Fruit fly (Drosophila melanogaster): Measurements from ENCODE around the gene Acsx3.

The Acsx3 gene

DNA sequence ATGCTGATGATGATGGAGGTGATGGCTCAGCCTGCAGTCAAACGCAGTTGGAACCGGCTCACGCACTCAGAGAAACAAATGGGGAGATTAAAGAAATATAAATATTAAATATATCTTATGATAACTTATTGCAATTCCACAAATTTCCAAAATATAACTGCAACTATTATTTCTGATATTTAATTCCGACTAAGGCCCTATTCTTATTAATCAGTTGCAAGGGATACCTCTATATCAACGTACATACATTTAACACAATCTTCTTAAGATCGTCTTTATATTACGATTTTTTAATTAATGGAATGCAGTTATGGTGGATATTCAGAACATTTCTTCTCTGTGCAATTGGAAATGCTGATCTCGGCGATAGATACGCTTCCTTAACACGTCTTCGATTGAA, 7.7 kb downstream of the Acsx3 start:
- TF ChIP-seq tj (GFP tag; optimal IDR thresholded peaks at IDR 0.05) = no peak
- no peak for TF ChIP-seq CG7045 (GFP tag; optimal IDR thresholded peaks at IDR 0.05)
- TF ChIP-seq CG5204 (GFP tag; optimal IDR thresholded peaks at IDR 0.05) = no peak
- TF ChIP-seq Hr96 (GFP tag; optimal IDR thresholded peaks at IDR 0.05) = no peak
- TF ChIP-seq CG14711 (tag; optimal IDR thresholded peaks at IDR 0.05) = no peak
- TF ChIP-seq cic (GFP tag; optimal IDR thresholded peaks at IDR 0.05) = no peak
- no peak for TF ChIP-seq kay (GFP tag; ENCODE audit: borderline replicate concordance)
- TF ChIP-seq CG12768 (GFP tag; optimal IDR thresholded peaks at IDR 0.05) = no peak
- TF ChIP-seq Mnt (GFP tag; optimal IDR thresholded peaks at IDR 0.05) = no peak
- TF ChIP-seq Crg-1 (GFP tag; optimal IDR thresholded peaks at IDR 0.05) = no peak
- TF ChIP-seq ovo (GFP tag; optimal IDR thresholded peaks at IDR 0.05) = no peak
- no peak for TF ChIP-seq cnc (optimal IDR thresholded peaks at IDR 0.05)
- TF ChIP-seq pad (GFP tag; optimal IDR thresholded peaks at IDR 0.05) = no peak
- no peak for TF ChIP-seq CG7101 (tag; optimal IDR thresholded peaks at IDR 0.05)
- TF ChIP-seq toe (GFP tag; optimal IDR thresholded peaks at IDR 0.05) = no peak
- no peak for TF ChIP-seq bab1 (GFP tag; optimal IDR thresholded peaks at IDR 0.05)
- no peak for TF ChIP-seq CG1620 (GFP tag; optimal IDR thresholded peaks at IDR 0.05)

DNA sequence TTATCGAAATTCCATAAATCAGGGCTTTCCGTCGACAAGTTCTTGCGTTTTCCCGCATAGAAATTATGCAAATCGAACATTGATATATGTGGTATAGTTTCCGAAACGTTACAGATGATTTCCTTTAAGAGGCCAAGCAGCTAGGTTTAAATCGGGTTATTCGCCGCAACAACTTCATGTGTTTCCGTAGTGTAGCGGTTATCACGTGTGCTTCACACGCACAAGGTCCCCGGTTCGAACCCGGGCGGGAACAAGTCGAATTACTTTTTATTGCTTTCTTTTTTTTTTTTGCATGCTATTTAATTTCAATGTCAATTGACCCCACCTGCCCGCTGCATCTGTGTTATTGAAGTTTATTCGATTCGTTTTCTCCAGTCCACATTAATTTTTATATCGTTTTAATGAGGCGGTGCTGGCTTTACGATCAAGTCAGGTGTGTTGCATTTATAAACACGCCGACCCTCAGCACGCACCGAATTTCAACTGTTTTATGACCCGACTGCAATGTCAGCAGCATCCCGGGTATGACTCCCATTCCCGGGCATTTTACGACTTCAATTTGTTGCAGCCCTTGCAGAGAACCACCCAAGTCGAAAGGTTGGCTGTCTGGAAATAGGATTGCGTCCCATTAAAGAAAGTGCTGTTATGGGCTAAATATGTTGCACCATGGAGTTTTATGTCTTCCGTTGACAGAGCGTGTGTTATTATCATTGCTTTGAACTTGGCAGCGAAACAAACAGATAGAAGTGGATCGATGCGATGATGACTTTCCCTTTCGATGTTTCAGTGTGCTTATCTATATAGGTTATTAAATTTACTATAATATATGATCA, 9.1 kb downstream of the Acsx3 start:
- TF ChIP-seq tj (GFP tag; optimal IDR thresholded peaks at IDR 0.05) = peak; percentile 22
- no peak for TF ChIP-seq CG14711 (tag; optimal IDR thresholded peaks at IDR 0.05)
- no peak for TF ChIP-seq CG11617 (GFP tag; optimal IDR thresholded peaks at IDR 0.05)

DNA sequence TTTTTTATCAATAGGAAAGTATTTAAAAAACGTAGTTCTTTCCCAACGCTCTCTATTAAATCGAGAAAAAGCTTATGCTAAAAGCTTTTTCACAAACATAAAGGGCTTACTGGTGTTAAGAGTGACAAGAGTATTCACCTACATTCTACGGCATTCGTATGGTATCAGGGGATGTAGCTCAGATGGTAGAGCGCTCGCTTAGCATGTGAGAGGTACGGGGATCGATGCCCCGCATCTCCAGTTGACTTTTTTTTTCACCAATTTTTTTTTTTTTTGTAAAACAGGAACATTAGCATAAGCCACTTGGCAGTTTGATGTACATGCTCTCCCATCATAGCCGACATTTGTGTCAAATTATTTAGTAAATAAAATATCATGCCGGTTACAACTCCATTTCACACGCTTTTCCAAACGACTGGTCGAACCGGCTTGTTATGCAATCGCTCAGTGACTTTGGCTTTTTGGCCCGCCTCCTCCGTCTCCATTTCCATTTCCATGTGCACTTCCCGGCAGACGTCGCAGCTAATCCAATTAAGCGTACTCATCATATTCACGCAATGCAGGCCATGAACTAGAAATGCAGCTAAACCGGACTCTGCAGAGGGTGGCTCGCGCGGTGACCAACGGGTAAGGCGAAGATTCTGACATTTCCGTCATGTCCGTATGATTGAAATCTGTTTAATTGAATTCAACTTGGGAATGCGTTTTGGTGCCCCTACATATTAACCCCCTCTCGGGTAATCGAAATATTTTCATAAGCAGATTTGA, 9.9 kb downstream of the Acsx3 start:
- TF ChIP-seq CG7101 (tag; optimal IDR thresholded peaks at IDR 0.05) (no peak), cnc (optimal IDR thresholded peaks at IDR 0.05) (peak in 1 of 2 experiments; percentile 4), CG7045 (GFP tag; optimal IDR thresholded peaks at IDR 0.05) (no peak), tj (GFP tag; optimal IDR thresholded peaks at IDR 0.05) (peak; percentile 79), Crg-1 (GFP tag; optimal IDR thresholded peaks at IDR 0.05) (no peak), CG5204 (GFP tag; optimal IDR thresholded peaks at IDR 0.05) (no peak)

DNA sequence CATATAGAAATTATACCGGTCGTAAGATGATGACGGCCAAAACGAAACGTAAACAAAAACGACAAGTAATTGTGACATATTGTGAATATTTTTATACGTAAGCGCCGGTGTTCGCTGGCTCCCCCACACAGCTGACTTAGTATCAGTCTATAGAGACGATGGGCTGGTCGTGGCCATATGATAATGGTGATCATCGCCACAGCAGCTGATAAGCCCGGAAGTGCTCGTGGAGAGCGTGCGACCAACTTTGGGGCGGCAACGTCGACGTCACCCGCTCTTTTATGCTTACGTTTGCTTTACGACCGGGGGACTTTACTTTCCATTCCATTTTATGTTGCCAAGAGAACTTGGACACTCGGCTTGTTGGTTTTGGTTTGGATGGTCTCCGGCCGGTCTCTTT, 11.7 kb downstream of the Acsx3 start:
- no peak for TF ChIP-seq cnc (optimal IDR thresholded peaks at IDR 0.05)
- TF ChIP-seq Clk (GFP tag; optimal IDR thresholded peaks at IDR 0.05) = no peak
- TF ChIP-seq CG12768 (GFP tag; optimal IDR thresholded peaks at IDR 0.05) = no peak
- no peak for TF ChIP-seq CG7045 (GFP tag; optimal IDR thresholded peaks at IDR 0.05)
- TF ChIP-seq Crg-1 (GFP tag; optimal IDR thresholded peaks at IDR 0.05) = no peak
- TF ChIP-seq Hr96 (GFP tag; optimal IDR thresholded peaks at IDR 0.05) = no peak
- TF ChIP-seq kay (GFP tag; ENCODE audit: borderline replicate concordance) = no peak
- TF ChIP-seq toe (GFP tag; optimal IDR thresholded peaks at IDR 0.05) = no peak
- TF ChIP-seq bab1 (GFP tag; optimal IDR thresholded peaks at IDR 0.05) = no peak
- TF ChIP-seq pad (GFP tag; optimal IDR thresholded peaks at IDR 0.05) = no peak
- no peak for TF ChIP-seq CG1620 (GFP tag; optimal IDR thresholded peaks at IDR 0.05)
- no peak for TF ChIP-seq CG33017 (tag; optimal IDR thresholded peaks at IDR 0.05)
- TF ChIP-seq cic (GFP tag; optimal IDR thresholded peaks at IDR 0.05) = no peak

DNA sequence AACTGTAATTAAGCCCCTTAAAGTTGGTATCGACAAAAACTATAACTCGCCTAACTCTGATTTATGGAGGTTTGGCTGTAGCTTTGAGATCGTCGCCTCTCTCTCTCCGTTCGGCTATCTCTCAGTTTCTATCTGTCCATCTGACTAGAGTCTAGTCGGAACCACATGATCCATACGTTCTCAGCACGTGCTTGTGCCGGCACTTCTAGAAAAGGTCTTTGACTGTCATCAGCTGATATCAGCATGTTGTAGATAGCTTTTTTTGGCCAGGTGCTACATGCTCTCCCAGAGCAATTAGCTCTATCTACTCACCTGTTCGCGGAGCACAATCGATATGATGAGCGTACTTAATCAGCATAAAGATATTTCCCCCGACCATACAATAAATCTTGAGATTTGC, 12.6 kb downstream of the Acsx3 start:
- TF ChIP-seq CG1620 (GFP tag; optimal IDR thresholded peaks at IDR 0.05) (no peak), cic (GFP tag; optimal IDR thresholded peaks at IDR 0.05) (no peak), pad (GFP tag; optimal IDR thresholded peaks at IDR 0.05) (no peak), ovo (GFP tag; optimal IDR thresholded peaks at IDR 0.05) (no peak), kay (GFP tag; ENCODE audit: borderline replicate concordance) (no peak), CG5204 (GFP tag; optimal IDR thresholded peaks at IDR 0.05) (no peak), CG33017 (tag; optimal IDR thresholded peaks at IDR 0.05) (no peak), toe (GFP tag; optimal IDR thresholded peaks at IDR 0.05) (no peak), tj (GFP tag; optimal IDR thresholded peaks at IDR 0.05) (no peak), CG12768 (GFP tag; optimal IDR thresholded peaks at IDR 0.05) (no peak), CG14711 (tag; optimal IDR thresholded peaks at IDR 0.05) (no peak), Mnt (GFP tag; optimal IDR thresholded peaks at IDR 0.05) (no peak)

DNA sequence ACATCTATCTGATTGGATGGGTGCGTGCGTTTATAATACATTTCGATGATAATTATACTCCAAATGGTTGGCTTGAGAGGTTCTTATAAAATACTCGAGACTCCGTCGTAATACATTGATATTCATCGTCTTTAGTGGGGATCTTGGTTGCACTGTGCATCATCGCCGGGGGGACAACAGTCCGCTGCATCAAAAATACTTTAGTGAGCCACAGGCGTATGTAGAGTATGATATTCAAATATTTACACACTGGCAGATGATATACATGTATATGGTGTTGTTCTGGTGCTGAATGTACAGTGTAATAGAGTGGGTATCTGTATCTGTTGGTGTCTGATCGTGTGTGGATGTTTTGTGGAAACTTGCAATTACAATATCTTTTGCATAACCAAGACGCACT, 14.3 kb downstream of the Acsx3 start:
- TF ChIP-seq Crg-1 (GFP tag; optimal IDR thresholded peaks at IDR 0.05) (no peak), tj (GFP tag; optimal IDR thresholded peaks at IDR 0.05) (no peak), pad (GFP tag; optimal IDR thresholded peaks at IDR 0.05) (no peak), CG33017 (tag; optimal IDR thresholded peaks at IDR 0.05) (no peak), Hr96 (GFP tag; optimal IDR thresholded peaks at IDR 0.05) (no peak), CG5204 (GFP tag; optimal IDR thresholded peaks at IDR 0.05) (no peak), kay (GFP tag; ENCODE audit: borderline replicate concordance) (no peak), cnc (optimal IDR thresholded peaks at IDR 0.05) (no peak), toe (GFP tag; optimal IDR thresholded peaks at IDR 0.05) (no peak), bab1 (GFP tag; optimal IDR thresholded peaks at IDR 0.05) (no peak), CG7101 (tag; optimal IDR thresholded peaks at IDR 0.05) (no peak), Clk (GFP tag; optimal IDR thresholded peaks at IDR 0.05) (no peak), CG11617 (GFP tag; optimal IDR thresholded peaks at IDR 0.05) (no peak), CG7045 (GFP tag; optimal IDR thresholded peaks at IDR 0.05) (no peak), ovo (GFP tag; optimal IDR thresholded peaks at IDR 0.05) (no peak), Mnt (GFP tag; optimal IDR thresholded peaks at IDR 0.05) (no peak)
